Worm (Caenorhabditis elegans): Measurements from ENCODE around the gene nspc-19.

ce11 chrX:14557936-14558554 is 29.5 kb downstream of the nspc-19 start, which contains the start of gene nhr-3:
- TF ChIP-seq dao-5 (tag; optimal IDR thresholded peaks at IDR 0.05), result no peak
- TF ChIP-seq him-1 (tag; optimal IDR thresholded peaks at IDR 0.05), result no peak

Data from whole organism, L4/young adult.